Fruit fly (Drosophila melanogaster) whole organism, pupa: ENCODE data around the gene CG14194.

Experiments
- CG10348 ChIP-seq: fragments of 200-800 bp; sonication (Bioruptor generic); IDR thresholded peaks from 2 replicates; pipeline ENCODE4 v1.3.6; 2022; ENCODE audit warnings: missing biosample characterization, missing genetic modification characterization
- CG12605 ChIP-seq: fragments of 200-800 bp; sonication (Bioruptor generic); IDR thresholded peaks from 2 replicates; pipeline ENCODE4 v1.3.6; 2022; ENCODE audit warnings: missing biosample characterization, missing genetic modification characterization
- CG13204 ChIP-seq: fragments of 200-800 bp; sonication (Bioruptor generic); optimal IDR thresholded peaks from 2 replicates; lab custom pipeline; 2018; ENCODE audit warnings: missing biosample characterization, mild to moderate bottlenecking, missing genetic modification characterization, moderate library complexity
- CG14655 ChIP-seq: fragments of 200-800 bp; sonication (Bioruptor generic); optimal IDR thresholded peaks from 3 replicates; lab custom pipeline; 2017; ENCODE audit warnings: mild to moderate bottlenecking, missing biosample characterization, missing genetic modification reagents, missing genetic modification characterization
- CG15710 ChIP-seq: fragments of 200-800 bp; sonication (Bioruptor generic); optimal IDR thresholded peaks from 2 replicates; lab custom pipeline; 2018; ENCODE audit warnings: missing biosample characterization, mild to moderate bottlenecking, missing genetic modification characterization, moderate library complexity
- CG17806 ChIP-seq: fragments of 200-800 bp; sonication (Bioruptor generic); optimal IDR thresholded peaks from 2 replicates; lab custom pipeline; 2018; ENCODE audit warnings: missing biosample characterization, mild to moderate bottlenecking, missing genetic modification characterization, moderate library complexity
- CG32121 ChIP-seq: fragments of 200-800 bp; sonication (Bioruptor generic); IDR thresholded peaks from 2 replicates; pipeline ENCODE4 v1.3.6; 2022; ENCODE audit warnings: missing biosample characterization, missing genetic modification characterization
- CG34367 ChIP-seq: fragments of 200-800 bp; sonication (Bioruptor generic); optimal IDR thresholded peaks from 2 replicates; lab custom pipeline; 2018; ENCODE audit warnings: missing biosample characterization, mild to moderate bottlenecking, missing genetic modification characterization
- CG8159 ChIP-seq: fragments of 200-800 bp; sonication (Bioruptor generic); optimal IDR thresholded peaks from 3 replicates; lab custom pipeline; 2018; ENCODE audit warnings: missing biosample characterization, mild to moderate bottlenecking, missing genetic modification characterization, moderate library complexity
- CG8301 ChIP-seq: fragments of 200-800 bp; sonication (Bioruptor generic); optimal IDR thresholded peaks from 2 replicates; lab custom pipeline; 2018; ENCODE audit warnings: missing biosample characterization, mild to moderate bottlenecking, missing genetic modification characterization
- CG9948 ChIP-seq: fragments of 200-800 bp; sonication (Bioruptor generic); optimal IDR thresholded peaks from 2 replicates; lab custom pipeline; 2018; ENCODE audit warnings: missing biosample characterization, mild to moderate bottlenecking, missing genetic modification characterization, moderate library complexity
- D1 ChIP-seq: fragments of 200-800 bp; sonication (Bioruptor generic); optimal IDR thresholded peaks from 2 replicates; lab custom pipeline; 2018; ENCODE audit warnings: missing biosample characterization, mild to moderate bottlenecking, missing genetic modification characterization, moderate library complexity
- EcR ChIP-seq: fragments of 200-800 bp; sonication (Bioruptor generic); optimal IDR thresholded peaks from 3 replicates; lab custom pipeline; 2019; ENCODE audit warnings: missing biosample characterization, missing genetic modification characterization, mild to moderate bottlenecking, moderate library complexity, missing genetic modification reagents
- Ets98B ChIP-seq: fragments of 200-800 bp; sonication (Bioruptor generic); IDR thresholded peaks from 2 replicates; pipeline ENCODE4 v1.3.6; 2022; ENCODE audit warnings: missing biosample characterization, missing genetic modification characterization
- Pif1A ChIP-seq: fragments of 200-800 bp; sonication (Bioruptor generic); optimal IDR thresholded peaks from 3 replicates; lab custom pipeline; 2016; ENCODE audit warnings: missing biosample characterization, missing genetic modification characterization
- Snoo ChIP-seq: fragments of 200-800 bp; sonication (Bioruptor generic); optimal IDR thresholded peaks from 3 replicates; lab custom pipeline; 2017; ENCODE audit warnings: missing biosample characterization, mild to moderate bottlenecking, missing genetic modification characterization, inconsistent platforms
- fd96Ca ChIP-seq: fragments of 200-800 bp; sonication (Bioruptor generic); IDR thresholded peaks from 3 replicates; pipeline ENCODE4 v1.3.6; 2022; ENCODE audit warnings: missing biosample characterization, missing genetic modification characterization
- gl ChIP-seq: fragments of 200-800 bp; sonication (Bioruptor generic); optimal IDR thresholded peaks from 2 replicates; lab custom pipeline; 2018; ENCODE audit warnings: missing biosample characterization, mild to moderate bottlenecking, missing genetic modification characterization
- rn ChIP-seq: fragments of 200-800 bp; sonication (Bioruptor generic); IDR thresholded peaks from 2 replicates; pipeline ENCODE4 v1.3.6; 2022; ENCODE audit warnings: missing biosample characterization, missing genetic modification characterization

Gene CG14194

DNA sequence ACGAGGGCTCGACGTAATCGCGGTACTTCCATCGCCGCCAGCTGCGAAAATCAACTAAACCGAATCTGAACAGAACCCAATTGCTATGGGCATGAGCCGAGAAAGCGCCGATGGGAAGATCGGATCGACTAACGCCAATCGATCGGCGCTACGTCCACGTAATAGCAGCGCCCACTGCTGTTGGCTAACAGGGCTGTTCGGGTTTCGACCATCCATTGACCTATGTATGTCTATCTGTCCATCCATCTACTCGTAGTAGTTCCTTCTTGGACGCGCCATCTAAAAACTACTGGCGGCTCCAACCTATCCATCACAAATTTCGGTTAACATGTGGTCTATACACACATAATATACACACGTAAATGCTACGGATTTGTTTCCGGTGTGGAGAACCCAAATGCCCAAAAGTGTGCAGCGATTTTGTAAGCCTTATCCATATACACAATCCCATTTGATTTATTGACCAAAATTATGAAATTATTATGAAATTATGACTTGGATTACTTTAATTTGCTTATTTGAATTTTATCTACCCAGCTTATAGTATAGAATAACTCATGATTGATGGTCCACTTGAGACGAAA lies 48.5 kb downstream of the CG14194 start, which contains the start of gene CG14196:
CG14196 (minus strand) TSS at position 51 of the 584 bp plus-strand sequence.
- no peak for TF ChIP-seq rn
- no peak for TF ChIP-seq CG8301 (tag; lab: Kevin White, UChicago)
- no peak for TF ChIP-seq CG17806 (tag; lab: Kevin White, UChicago)
- no peak for TF ChIP-seq D1 (tag; lab: Kevin White, UChicago)
- no peak for TF ChIP-seq EcR
- no peak for TF ChIP-seq fd96Ca (GFP tag; lab: Robert Waterston, UW)
- no peak for TF ChIP-seq Pif1A (GFP tag; lab: Kevin White, UChicago)
- TF ChIP-seq CG15710, result no peak
- no peak for TF ChIP-seq CG14655
- TF ChIP-seq CG13204 (GFP tag; lab: Kevin White, UChicago), result no peak
- no peak for TF ChIP-seq Ets98B
- TF ChIP-seq CG9948 (tag; lab: Kevin White, UChicago), result no peak
- TF ChIP-seq CG34367, result no peak
- no peak for TF ChIP-seq Snoo
- TF ChIP-seq CG12605 (GFP tag; lab: Robert Waterston, UW), result no peak

dm6 chrX:19243379-19243834 lies 50.1 kb downstream of the CG14194 start, which contains the start of gene CG7889:
TSS of gene CG7889 (plus strand) at chrX:19243631.
- TF ChIP-seq CG32121 (GFP tag; lab: Robert Waterston, UW), result no peak
- no peak for TF ChIP-seq CG14655
- peak; percentile 31 for TF ChIP-seq Pif1A (GFP tag; lab: Kevin White, UChicago)
- TF ChIP-seq EcR, result no peak
- no peak for TF ChIP-seq gl (tag; lab: Kevin White, UChicago)
- TF ChIP-seq CG12605 (GFP tag; lab: Robert Waterston, UW), result peak; percentile 17; the same call in 1 of the 2 replicates
- no peak for TF ChIP-seq CG15710
- TF ChIP-seq CG17806 (tag; lab: Kevin White, UChicago), result no peak
- TF ChIP-seq CG34367, result no peak
- peak; percentile 8 for TF ChIP-seq D1 (tag; lab: Kevin White, UChicago)
- TF ChIP-seq CG8159 (tag; lab: Kevin White, UChicago), result peak; percentile 48
- no peak for TF ChIP-seq CG10348
- TF ChIP-seq CG8301 (tag; lab: Kevin White, UChicago), result peak; percentile 31
- TF ChIP-seq Ets98B, result no peak
